Worm (Caenorhabditis elegans) whole organism, late embryonic: ENCODE measurements around the gene pdk-1.

Experiments used
- ama-1 ChIP-seq: fragments of 150-350 bp; optimal IDR thresholded peaks from 2 replicates; lab custom pipeline; 2014
- pha-4 ChIP-seq: fragments of 150-350 bp; optimal IDR thresholded peaks from 2 replicates; lab custom pipeline; 2018; ENCODE audit warnings: missing biosample characterization, missing genetic modification reagents, missing genetic modification characterization

DNA sequence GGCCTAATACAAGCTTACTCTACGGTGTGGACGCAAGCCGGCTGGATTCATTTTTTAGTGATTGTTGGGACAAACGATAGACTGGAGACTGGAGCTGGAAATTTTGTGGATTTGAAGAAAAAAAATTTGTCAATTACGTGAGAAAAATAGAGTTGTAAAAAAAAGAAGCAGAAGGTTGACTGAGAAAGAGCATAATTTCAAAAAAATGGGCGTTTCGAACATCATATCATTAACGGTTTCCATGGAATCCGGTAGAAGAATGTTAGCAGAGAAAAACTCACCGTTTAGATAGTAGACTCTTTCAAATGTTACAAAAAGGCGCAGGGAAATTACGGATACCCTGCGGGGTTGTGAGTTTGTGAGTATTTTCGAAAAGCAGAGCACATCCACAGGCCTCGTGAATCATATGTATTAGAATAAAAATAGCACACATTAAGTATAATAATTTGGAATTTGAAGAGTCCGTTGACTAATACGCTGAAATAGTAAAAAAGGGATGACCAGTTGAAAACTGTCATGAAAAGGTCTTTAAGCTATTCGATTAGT lies 49.7 kb downstream of the pdk-1 start, which contains the start of gene F56C3.7:
- TF ChIP-seq ama-1, result no peak
- TF ChIP-seq pha-4 (tag; lab: Kevin White, UChicago), result no peak
